Fruit fly (Drosophila melanogaster) whole organism, prepupa: ENCODE data around the gene mRpL46.

Source experiments
- CG10631 ChIP-seq: fragments of 200-800 bp; sonication (Bioruptor generic); optimal IDR thresholded peaks from 2 replicates; lab custom pipeline; 2016; ENCODE audit warnings: missing biosample characterization, missing genetic modification characterization
- CG11294 ChIP-seq: fragments of 200-800 bp; sonication (Bioruptor generic); IDR thresholded peaks from 2 replicates; pipeline ENCODE4 v1.3.6; 2022; ENCODE audit warnings: missing biosample characterization, missing genetic modification characterization
- CG11762 ChIP-seq: fragments of 200-800 bp; sonication (Bioruptor generic); optimal IDR thresholded peaks from 3 replicates; lab custom pipeline; 2016; ENCODE audit warnings: missing biosample characterization, missing genetic modification characterization; ENCODE audit not compliant: insufficient read depth
- CG11902 ChIP-seq: fragments of 200-800 bp; sonication (Bioruptor generic); optimal IDR thresholded peaks from 3 replicates; lab custom pipeline; 2016; ENCODE audit warnings: missing biosample characterization, missing genetic modification characterization
- CG15336 ChIP-seq: fragments of 200-800 bp; sonication (Bioruptor generic); IDR thresholded peaks from 2 replicates; pipeline ENCODE4 v1.3.6; 2022; ENCODE audit warnings: missing biosample characterization, missing genetic modification characterization
- CG1621 ChIP-seq: fragments of 200-800 bp; sonication (Bioruptor generic); optimal IDR thresholded peaks from 3 replicates; lab custom pipeline; 2018; ENCODE audit warnings: missing biosample characterization, mild to moderate bottlenecking, missing genetic modification characterization
- CG3032 ChIP-seq: fragments of 200-800 bp; optimal IDR thresholded peaks from 2 replicates; lab custom pipeline; 2019; ENCODE audit warnings: missing biosample characterization, mild to moderate bottlenecking, missing genetic modification characterization, moderate library complexity
- CG31627 ChIP-seq: fragments of 200-800 bp; sonication (Bioruptor generic); optimal IDR thresholded peaks from 3 replicates; lab custom pipeline; 2016; ENCODE audit warnings: missing biosample characterization, missing genetic modification characterization
- CG32006 ChIP-seq: fragments of 200-800 bp; sonication (Bioruptor generic); optimal IDR thresholded peaks from 3 replicates; lab custom pipeline; 2017; ENCODE audit warnings: missing biosample characterization, mild to moderate bottlenecking, missing genetic modification characterization
- CG34406 ChIP-seq: fragments of 200-800 bp; sonication (Bioruptor generic); optimal IDR thresholded peaks from 3 replicates; lab custom pipeline; 2016; ENCODE audit warnings: missing biosample characterization, missing genetic modification characterization
- CG3919 ChIP-seq: fragments of 200-800 bp; sonication (Bioruptor generic); optimal IDR thresholded peaks from 3 replicates; lab custom pipeline; 2016; ENCODE audit warnings: missing biosample characterization, missing genetic modification characterization
- CG4318 ChIP-seq: fragments of 200-800 bp; sonication (Bioruptor generic); optimal IDR thresholded peaks from 3 replicates; lab custom pipeline; 2017; ENCODE audit warnings: missing biosample characterization, mild to moderate bottlenecking, missing genetic modification characterization
- CG6163 ChIP-seq: fragments of 200-800 bp; sonication (Bioruptor generic); IDR thresholded peaks from 3 replicates; pipeline ENCODE4 v1.3.6; 2022; ENCODE audit warnings: missing biosample characterization, missing genetic modification characterization
- CG6276 ChIP-seq: fragments of 200-800 bp; sonication (Bioruptor generic); optimal IDR thresholded peaks from 2 replicates; lab custom pipeline; 2017; ENCODE audit warnings: missing biosample characterization, mild to moderate bottlenecking, missing genetic modification characterization
- CG6792 ChIP-seq: fragments of 200-800 bp; sonication (Bioruptor generic); optimal IDR thresholded peaks from 3 replicates; lab custom pipeline; 2016; ENCODE audit warnings: missing biosample characterization, missing genetic modification characterization
- CG6854 ChIP-seq: fragments of 200-800 bp; sonication (Bioruptor generic); optimal IDR thresholded peaks from 2 replicates; lab custom pipeline; 2017; ENCODE audit warnings: missing biosample characterization, mild to moderate bottlenecking, missing genetic modification characterization
- CG7368 ChIP-seq: fragments of 200-800 bp; sonication (Bioruptor generic); optimal IDR thresholded peaks from 3 replicates; lab custom pipeline; 2016; ENCODE audit warnings: missing biosample characterization, missing genetic modification characterization
- CG8119 ChIP-seq: fragments of 200-800 bp; sonication (Bioruptor generic); IDR thresholded peaks from 3 replicates; pipeline ENCODE4 v1.3.6; 2022; ENCODE audit warnings: missing biosample characterization, missing genetic modification characterization
- CG8632 ChIP-seq: fragments of 200-800 bp; sonication (Bioruptor generic); optimal IDR thresholded peaks from 3 replicates; lab custom pipeline; 2016; ENCODE audit warnings: missing biosample characterization, missing genetic modification characterization
- Eip75B ChIP-seq: fragments of 200-800 bp; sonication (Bioruptor generic); optimal IDR thresholded peaks from 3 replicates; lab custom pipeline; 2016; ENCODE audit warnings: missing biosample characterization, missing genetic modification characterization
- Eip78C ChIP-seq: fragments of 200-800 bp; sonication (Bioruptor generic); peaks from one replicate; lab custom pipeline; 2016; ENCODE audit warnings: missing biosample characterization, missing genetic modification characterization
- Ets96B ChIP-seq: fragments of 200-800 bp; optimal IDR thresholded peaks from 2 replicates; lab custom pipeline; 2019; ENCODE audit warnings: missing biosample characterization, mild to moderate bottlenecking, missing genetic modification characterization, moderate library complexity
- Hr38 ChIP-seq: sonication (Bioruptor generic); optimal IDR thresholded peaks from 2 replicates; lab custom pipeline; 2016; ENCODE audit warnings: missing biosample characterization, missing genetic modification characterization
- Hr39 ChIP-seq: fragments of 200-800 bp; sonication (Bioruptor generic); optimal IDR thresholded peaks from 2 replicates; lab custom pipeline; 2016; ENCODE audit warnings: missing biosample characterization, missing genetic modification characterization
- Hr4 ChIP-seq: fragments of 200-800 bp; sonication (Bioruptor generic); optimal IDR thresholded peaks from 3 replicates; lab custom pipeline; 2016; ENCODE audit warnings: missing biosample characterization, missing genetic modification characterization
- Lpt ChIP-seq: fragments of 200-800 bp; sonication (Bioruptor generic); optimal IDR thresholded peaks from 3 replicates; lab custom pipeline; 2016; ENCODE audit warnings: missing biosample characterization, missing genetic modification characterization
- Met ChIP-seq: fragments of 200-800 bp; sonication (Bioruptor generic); optimal IDR thresholded peaks from 3 replicates; lab custom pipeline; 2016; ENCODE audit warnings: missing biosample characterization, missing genetic modification characterization
- OdsH ChIP-seq: fragments of 200-800 bp; sonication (Bioruptor generic); optimal IDR thresholded peaks from 3 replicates; lab custom pipeline; 2016; ENCODE audit warnings: missing biosample characterization, missing genetic modification characterization
- Smox ChIP-seq: fragments of 200-800 bp; sonication (Bioruptor generic); optimal IDR thresholded peaks from 3 replicates; lab custom pipeline; 2016; ENCODE audit warnings: missing biosample characterization, missing genetic modification characterization
- Sox102F ChIP-seq: fragments of 200-800 bp; sonication (Bioruptor generic); optimal IDR thresholded peaks from 2 replicates; lab custom pipeline; 2016; ENCODE audit warnings: missing biosample characterization, mild to moderate bottlenecking, missing genetic modification characterization
- Sox15 ChIP-seq: fragments of 200-800 bp; sonication (Bioruptor generic); optimal IDR thresholded peaks from 3 replicates; lab custom pipeline; 2016; ENCODE audit warnings: missing biosample characterization, missing genetic modification characterization
- achi ChIP-seq: fragments of 200-800 bp; sonication (Bioruptor generic); optimal IDR thresholded peaks from 3 replicates; lab custom pipeline; 2016; ENCODE audit warnings: missing biosample characterization, missing genetic modification characterization
- acj6 ChIP-seq: fragments of 200-800 bp; sonication (Bioruptor generic); optimal IDR thresholded peaks from 3 replicates; lab custom pipeline; 2016; ENCODE audit warnings: missing biosample characterization, missing genetic modification characterization
- cyc ChIP-seq: fragments of 200-800 bp; sonication (Bioruptor generic); optimal IDR thresholded peaks from 3 replicates; lab custom pipeline; 2016; ENCODE audit warnings: missing biosample characterization, missing genetic modification characterization
- dac ChIP-seq: fragments of 200-800 bp; sonication (Bioruptor generic); optimal IDR thresholded peaks from 2 replicates; lab custom pipeline; 2017; ENCODE audit warnings: missing biosample characterization, mild to moderate bottlenecking, missing genetic modification characterization
- dsx ChIP-seq: fragments of 200-800 bp; optimal IDR thresholded peaks from 3 replicates; lab custom pipeline; 2019; ENCODE audit warnings: missing biosample characterization, mild to moderate bottlenecking, missing genetic modification characterization, moderate library complexity; ENCODE audit not compliant: poor library complexity, severe bottlenecking
- eg ChIP-seq: fragments of 200-800 bp; sonication (Bioruptor generic); IDR thresholded peaks from 3 replicates; pipeline ENCODE4 v1.3.6; 2022; ENCODE audit warnings: missing biosample characterization, missing genetic modification characterization
- esn ChIP-seq: fragments of 200-800 bp; sonication (Bioruptor generic); optimal IDR thresholded peaks from 2 replicates; lab custom pipeline; 2016; ENCODE audit warnings: missing biosample characterization, mild to moderate bottlenecking, missing genetic modification characterization, moderate library complexity
- fkh ChIP-seq: fragments of 200-800 bp; sonication (Bioruptor generic); optimal IDR thresholded peaks from 3 replicates; lab custom pipeline; 2017; ENCODE audit warnings: missing biosample characterization, mild to moderate bottlenecking, missing genetic modification characterization, moderate library complexity
- lz ChIP-seq: fragments of 200-800 bp; sonication (Bioruptor generic); optimal IDR thresholded peaks from 3 replicates; lab custom pipeline; 2016; ENCODE audit warnings: missing biosample characterization, missing genetic modification characterization
- net ChIP-seq: fragments of 200-800 bp; sonication (Bioruptor generic); optimal IDR thresholded peaks from 3 replicates; lab custom pipeline; 2016; ENCODE audit warnings: missing biosample characterization, missing genetic modification characterization
- pdm3 ChIP-seq: fragments of 200-800 bp; sonication (Bioruptor generic); optimal IDR thresholded peaks from 3 replicates; lab custom pipeline; 2016; ENCODE audit warnings: missing biosample characterization, missing genetic modification characterization
- salr ChIP-seq, 2 experiments: fragments of 200-800 bp; sonication (Bioruptor generic); optimal IDR thresholded peaks; 3 replicates each; lab custom pipeline; 2016 to 2018; ENCODE audit warnings: missing biosample characterization in 2 of 2, missing genetic modification characterization in 2 of 2, mild to moderate bottlenecking in 1 of 2
- svp ChIP-seq: fragments of 200-800 bp; sonication (Bioruptor generic); peaks from one replicate; lab custom pipeline; 2016; ENCODE audit warnings: missing biosample characterization, missing genetic modification characterization
- topi ChIP-seq: fragments of 200-800 bp; sonication (Bioruptor generic); optimal IDR thresholded peaks from 3 replicates; lab custom pipeline; 2016; ENCODE audit warnings: missing biosample characterization, missing genetic modification characterization

Gene mRpL46

DNA sequence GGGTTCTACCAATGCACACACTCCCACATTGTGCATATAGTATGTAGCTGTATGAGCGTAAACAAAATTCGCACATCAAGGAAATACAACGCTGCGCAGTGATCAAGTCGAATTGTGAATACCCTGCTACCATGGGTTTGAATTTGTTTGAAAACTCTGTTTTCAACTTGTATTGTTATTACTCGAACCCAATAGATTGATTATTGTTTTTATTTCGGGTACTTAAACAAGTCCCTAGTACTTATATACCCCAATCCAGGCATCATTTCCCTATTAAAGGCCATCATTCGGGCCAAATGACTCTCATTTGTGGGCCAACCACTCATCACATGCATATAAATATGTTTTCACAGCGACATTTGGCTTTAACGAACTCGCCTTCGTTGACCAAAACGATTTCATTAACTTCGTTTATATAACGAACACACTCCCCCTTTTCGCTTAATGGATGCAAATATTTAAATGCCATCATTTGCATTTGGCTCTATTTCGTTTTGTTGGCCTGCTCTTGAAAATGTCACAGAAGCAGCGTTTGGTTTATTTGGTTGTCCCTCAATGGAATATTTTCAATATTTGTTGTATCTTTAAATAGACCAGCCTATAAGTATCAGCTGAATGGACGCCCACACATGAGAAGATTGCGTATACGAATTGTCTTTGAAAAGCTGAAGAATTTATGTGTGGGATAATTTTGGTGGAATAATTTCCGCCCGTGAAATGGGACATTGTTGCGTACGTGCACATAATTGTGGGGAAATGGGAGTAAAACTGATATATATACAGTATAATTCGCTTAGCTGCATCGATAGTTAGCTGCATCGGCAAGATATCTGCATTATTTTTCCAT is 36.9 kb upstream of the mRpL46 start (continued):
- TF ChIP-seq lz (GFP tag; lab: Kevin White, UChicago) (peak; percentile 75), CG6792 (GFP tag; lab: Kevin White, UChicago) (peak; percentile 44), CG11762 (GFP tag; lab: Kevin White, UChicago) (no peak), acj6 (GFP tag; lab: Kevin White, UChicago) (peak; percentile 45), Smox (GFP tag; lab: Kevin White, UChicago) (peak; percentile 63), CG6163 (GFP tag; lab: Robert Waterston, UW) (peak; percentile 70), CG8632 (GFP tag; lab: Kevin White, UChicago) (peak; percentile 46), CG1621 (tag; lab: Kevin White, UChicago) (no peak), CG10631 (GFP tag; lab: Kevin White, UChicago) (peak; percentile 21), cyc (no peak), CG15336 (peak; percentile 49; the same call in 1 of the 2 replicates), CG11902 (GFP tag; lab: Kevin White, UChicago) (no peak), achi (no peak), Hr38 (GFP tag; lab: Kevin White, UChicago) (no peak), CG3032 (peak; percentile 27), pdm3 (GFP tag; lab: Kevin White, UChicago) (peak; percentile 63), CG31627 (GFP tag; lab: Kevin White, UChicago) (peak; percentile 79), topi (peak; percentile 36), Met (GFP tag; lab: Kevin White, UChicago) (peak; percentile 65), Hr4 (peak; percentile 64), fkh (GFP tag; lab: Kevin White, UChicago) (peak; percentile 14), CG6854 (no peak), CG7368 (GFP tag; lab: Kevin White, UChicago) (no peak), CG6276 (no peak), CG32006 (GFP tag; lab: Kevin White, UChicago) (peak; percentile 63), dsx (GFP tag; lab: Kevin White, UChicago) (no peak), svp (peak; percentile 70), Ets96B (tag; lab: Kevin White, UChicago) (no peak), esn (GFP tag; lab: Kevin White, UChicago) (peak; percentile 74), OdsH (GFP tag; lab: Kevin White, UChicago) (peak; percentile 69), CG8119 (GFP tag; lab: Robert Waterston, UW) (peak; percentile 67), CG3919 (GFP tag; lab: Kevin White, UChicago) (no peak), dac (GFP tag; lab: Kevin White, UChicago) (no peak), eg (GFP tag; lab: Robert Waterston, UW) (peak; percentile 78), Hr39 (GFP tag; lab: Kevin White, UChicago) (peak; percentile 80)
- TF ChIP-seq, all 60 proteins: peak for 36

DNA sequence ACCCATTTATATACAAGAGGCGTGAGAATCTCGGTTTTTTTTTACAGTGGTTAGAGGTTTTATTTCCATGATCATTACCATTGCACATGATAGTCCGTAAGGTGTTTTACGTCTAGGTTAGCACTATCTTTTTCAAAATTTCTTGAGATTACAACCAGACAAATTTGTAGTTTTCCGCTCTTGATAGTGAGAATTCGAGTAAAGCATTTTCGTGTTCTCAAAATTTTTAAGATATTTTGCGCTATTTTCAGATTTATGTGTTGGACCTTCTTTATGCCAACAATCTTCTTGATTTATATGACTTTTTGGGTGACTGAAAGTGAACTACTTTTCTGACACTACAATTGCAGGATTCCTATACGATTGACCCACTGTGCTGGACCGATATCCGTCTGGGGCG is 36.1 kb upstream of the mRpL46 start:
- TF ChIP-seq CG11294 (GFP tag; lab: Robert Waterston, UW) (peak; percentile 45), CG7368 (GFP tag; lab: Kevin White, UChicago) (no peak), Hr39 (GFP tag; lab: Kevin White, UChicago) (peak; percentile 48), CG8119 (GFP tag; lab: Robert Waterston, UW) (0 out of 3 replicates have a peak, but pooled peaks have one; percentile 18), CG15336 (peak; percentile 40; the same call in 1 of the 2 replicates), Hr4 (peak; percentile 48), salr (GFP tag; optimal IDR thresholded peaks at IDR 0.05; lab: Kevin White, UChicago) (peak in 1 of 2 experiments; percentile 21), Sox15 (GFP tag; lab: Kevin White, UChicago) (peak; percentile 15), CG6792 (GFP tag; lab: Kevin White, UChicago) (peak; percentile 38), achi (peak; percentile 7), Eip78C (GFP tag; lab: Kevin White, UChicago) (peak; percentile 65), Smox (GFP tag; lab: Kevin White, UChicago) (peak; percentile 35), CG3032 (no peak), esn (GFP tag; lab: Kevin White, UChicago) (peak; percentile 41), CG34406 (GFP tag; lab: Kevin White, UChicago) (peak; percentile 18), CG31627 (GFP tag; lab: Kevin White, UChicago) (peak; percentile 60), dac (GFP tag; lab: Kevin White, UChicago) (peak; percentile 3), cyc (peak; percentile 25), CG6163 (GFP tag; lab: Robert Waterston, UW) (no peak), CG6276 (no peak), net (peak; percentile 40), lz (GFP tag; lab: Kevin White, UChicago) (peak; percentile 22), Lpt (GFP tag; lab: Kevin White, UChicago) (no peak), CG4318 (GFP tag; lab: Kevin White, UChicago) (peak; percentile 40), Sox102F (peak; percentile 15), pdm3 (GFP tag; lab: Kevin White, UChicago) (peak; percentile 26), CG11902 (GFP tag; lab: Kevin White, UChicago) (no peak), CG10631 (GFP tag; lab: Kevin White, UChicago) (peak; percentile 23), CG32006 (GFP tag; lab: Kevin White, UChicago) (peak; percentile 64), topi (peak; percentile 49), Eip75B (peak; percentile 14), dsx (GFP tag; lab: Kevin White, UChicago) (no peak)
